In the genomic region with DNA sequence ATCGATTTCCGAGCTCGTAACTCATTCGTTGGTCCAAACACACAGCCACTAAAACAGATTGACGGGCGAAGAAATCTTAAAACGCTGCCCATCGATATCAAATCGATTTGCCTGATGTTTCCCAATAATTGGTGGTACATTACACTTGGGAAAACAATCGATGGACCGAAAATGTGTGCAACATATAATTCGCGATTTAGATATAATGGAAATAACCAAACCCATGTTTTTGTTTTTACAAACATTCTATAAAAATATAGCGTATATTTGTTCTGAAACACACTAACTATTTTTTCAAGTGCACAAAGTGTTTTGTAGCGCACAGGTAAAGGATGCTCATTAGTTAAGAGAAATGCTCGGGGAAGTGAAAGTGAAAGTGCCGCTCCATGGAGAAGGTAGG, we compare ENCODE assay signal across 1 fruit fly cellular context.
TF ChIP-seq lines count a peak whose summit lies in the region.

No protein-coding gene starts in this region.

TF ChIP-seq in whole organism, embryonic, 481 proteins besides CTCF, POLR2A, EP300 and RAD21 (continued from another document):
- TF ChIP-seq CG15011 (GFP tag; optimal IDR thresholded peaks at IDR 0.05; lab: Kevin White, UChicago) (no peak), unpg (GFP tag; optimal IDR thresholded peaks at IDR 0.05; lab: Kevin White, UChicago) (peak; percentile 18), CG11456 (GFP tag; IDR thresholded peaks at IDR 0.05; lab: Robert Waterston, UW) (no peak), otp (GFP tag; IDR thresholded peaks at IDR 0.05; lab: Robert Waterston, UW) (no peak), bsh (GFP tag; optimal IDR thresholded peaks at IDR 0.05; lab: Kevin White, UChicago) (peak in 1 of 2 experiments; percentile 53), dpn (GFP tag; optimal IDR thresholded peaks at IDR 0.05; lab: Kevin White, UChicago) (peak in 1 of 2 experiments; percentile 11), CG10959 (GFP tag; IDR thresholded peaks at IDR 0.05; lab: Robert Waterston, UW) (peak; percentile 73), Gsc (GFP tag; IDR thresholded peaks at IDR 0.05; lab: Robert Waterston, UW) (no peak), NC2β (GFP tag; optimal IDR thresholded peaks at IDR 0.05; lab: Kevin White, UChicago) (no peak), CG1832 (GFP tag; optimal IDR thresholded peaks at IDR 0.05; lab: Kevin White, UChicago) (no peak), CG1603 (tag; optimal IDR thresholded peaks at IDR 0.05; lab: Kevin White, UChicago) (peak; percentile 62), ro (GFP tag; IDR thresholded peaks at IDR 0.05; lab: Robert Waterston, UW) (peak; percentile 28; the same call in 1 of the 2 replicates), ato (GFP tag; IDR thresholded peaks at IDR 0.05; lab: Robert Waterston, UW; ENCODE audit: partially characterized antibody) (no peak), sens-2 (GFP tag; IDR thresholded peaks at IDR 0.05; lab: Robert Waterston, UW) (no peak), CG11723 (GFP tag; optimal IDR thresholded peaks at IDR 0.05; lab: Kevin White, UChicago) (no peak), CG1602 (GFP tag; optimal IDR thresholded peaks at IDR 0.05; lab: Kevin White, UChicago) (peak; percentile 16), CG18262 (tag; optimal IDR thresholded peaks at IDR 0.05; lab: Kevin White, UChicago) (peak; percentile 70), ewg (GFP tag; optimal IDR thresholded peaks at IDR 0.05; lab: Kevin White, UChicago) (no peak), CG7556 (GFP tag; optimal IDR thresholded peaks at IDR 0.05; lab: Kevin White, UChicago) (no peak), insv (GFP tag; optimal IDR thresholded peaks at IDR 0.05; lab: Kevin White, UChicago) (no peak), Dad (GFP tag; optimal IDR thresholded peaks at IDR 0.05; lab: Kevin White, UChicago) (no peak), E2f1 (GFP tag; IDR thresholded peaks at IDR 0.05; lab: Robert Waterston, UW) (no peak), CG11560 (tag; IDR thresholded peaks at IDR 0.05; lab: Robert Waterston, UW) (no peak), CG8089 (GFP tag; optimal IDR thresholded peaks at IDR 0.05; lab: Kevin White, UChicago) (peak; percentile 7), NFAT (GFP tag; IDR thresholded peaks at IDR 0.05; lab: Robert Waterston, UW) (no peak), HLH54F (GFP tag; optimal IDR thresholded peaks at IDR 0.05; lab: Kevin White, UChicago) (no peak), CG15073 (GFP tag; optimal IDR thresholded peaks at IDR 0.05; lab: Kevin White, UChicago) (no peak), nerfin-2 (GFP tag; IDR thresholded peaks at IDR 0.05; lab: Robert Waterston, UW; ENCODE audit: partially characterized antibody) (no peak), CG18476 (GFP tag; optimal IDR thresholded peaks at IDR 0.05; lab: Kevin White, UChicago) (no peak), Oli (tag; optimal IDR thresholded peaks at IDR 0.05; lab: Kevin White, UChicago) (peak; percentile 5), pum (GFP tag; optimal IDR thresholded peaks at IDR 0.05; lab: Kevin White, UChicago) (peak; percentile 18), Ssrp (tag; optimal IDR thresholded peaks at IDR 0.05; lab: Kevin White, UChicago) (peak; percentile 24), CG18599 (GFP tag; optimal IDR thresholded peaks at IDR 0.05; lab: Kevin White, UChicago) (no peak), CG10147 (GFP tag; optimal IDR thresholded peaks at IDR 0.05; lab: Kevin White, UChicago) (no peak), ATbp (GFP tag; optimal IDR thresholded peaks at IDR 0.05; lab: Kevin White, UChicago) (no peak), shn (GFP tag; optimal IDR thresholded peaks at IDR 0.05; lab: Kevin White, UChicago) (no peak), pnt (GFP tag; optimal IDR thresholded peaks at IDR 0.05; lab: Kevin White, UChicago) (no peak), al (GFP tag; IDR thresholded peaks at IDR 0.05; lab: Robert Waterston, UW) (no peak), CG3847 (GFP tag; IDR thresholded peaks at IDR 0.05; lab: Robert Waterston, UW) (no peak), fd96Cb (tag; optimal IDR thresholded peaks at IDR 0.05; lab: Kevin White, UChicago) (peak; percentile 35), CG12299 (tag; optimal IDR thresholded peaks at IDR 0.05; lab: Kevin White, UChicago) (no peak), sr (GFP tag; IDR thresholded peaks at IDR 0.05; lab: Robert Waterston, UW) (no peak), her (GFP tag; optimal IDR thresholded peaks at IDR 0.05; lab: Kevin White, UChicago) (no peak), vfl (GFP tag; optimal IDR thresholded peaks at IDR 0.05; lab: Kevin White, UChicago) (no peak), Hey (tag; optimal IDR thresholded peaks at IDR 0.05; lab: Kevin White, UChicago) (no peak), pb (GFP tag; optimal IDR thresholded peaks at IDR 0.05; lab: Kevin White, UChicago) (no peak), CG14860 (GFP tag; IDR thresholded peaks at IDR 0.05; lab: Robert Waterston, UW; ENCODE audit: partially characterized antibody) (no peak), twi (tag; optimal IDR thresholded peaks at IDR 0.05; lab: Kevin White, UChicago) (no peak), ara (GFP tag; IDR thresholded peaks at IDR 0.05; lab: Robert Waterston, UW) (peak; percentile 60), grau (tag; optimal IDR thresholded peaks at IDR 0.05; lab: Kevin White, UChicago) (peak; percentile 13), fru (optimal IDR thresholded peaks at IDR 0.05; lab: Kevin White, UChicago) (no peak), chif (GFP tag; optimal IDR thresholded peaks at IDR 0.05; lab: Kevin White, UChicago) (peak in 1 of 2 experiments; percentile 55), Elba2 (GFP tag; optimal IDR thresholded peaks at IDR 0.05; lab: Kevin White, UChicago) (peak; percentile 15), Tbp (GFP tag; optimal IDR thresholded peaks at IDR 0.05; lab: Kevin White, UChicago) (no peak), da (GFP tag; optimal IDR thresholded peaks at IDR 0.05; lab: Kevin White, UChicago) (no peak), dmrt99B (tag; optimal IDR thresholded peaks at IDR 0.05; lab: Kevin White, UChicago) (no peak), CG12104 (GFP tag; optimal IDR thresholded peaks at IDR 0.05; lab: Kevin White, UChicago) (no peak), oc (tag; optimal IDR thresholded peaks at IDR 0.05; lab: Kevin White, UChicago) (no peak), Myb (GFP tag; optimal IDR thresholded peaks at IDR 0.05; lab: Kevin White, UChicago) (no peak), br (optimal IDR thresholded peaks at IDR 0.05; lab: Kevin White, UChicago) (no peak), Trl (optimal IDR thresholded peaks at IDR 0.05; lab: Kevin White, UChicago) (no peak), Trl (GFP tag; optimal IDR thresholded peaks at IDR 0.05; lab: Kevin White, UChicago) (no peak), CG8944 (GFP tag; optimal IDR thresholded peaks at IDR 0.05; lab: Kevin White, UChicago) (no peak), slp2 (GFP tag; optimal IDR thresholded peaks at IDR 0.05; lab: Kevin White, UChicago) (no peak), unc-4 (GFP tag; IDR thresholded peaks at IDR 0.05; lab: Robert Waterston, UW; ENCODE audit: partially characterized antibody) (no peak), crp (GFP tag; optimal IDR thresholded peaks at IDR 0.05; lab: Kevin White, UChicago) (no peak), Hsf (GFP tag; optimal IDR thresholded peaks at IDR 0.05; lab: Kevin White, UChicago) (peak; percentile 37), CG8290 (GFP tag; optimal IDR thresholded peaks at IDR 0.05; lab: Kevin White, UChicago) (no peak), CG8290 (tag; optimal IDR thresholded peaks at IDR 0.05; lab: Kevin White, UChicago) (no peak), CG11247 (GFP tag; IDR thresholded peaks at IDR 0.05; lab: Robert Waterston, UW) (no peak), CG7839 (tag; optimal IDR thresholded peaks at IDR 0.05; lab: Kevin White, UChicago) (peak; percentile 23), Med (GFP tag; lab: Kevin White, UChicago) (peak; percentile 78), chm (GFP tag; IDR thresholded peaks at IDR 0.05; lab: Robert Waterston, UW) (no peak), CG10431 (GFP tag; optimal IDR thresholded peaks at IDR 0.05; lab: Kevin White, UChicago) (no peak), grn (GFP tag; optimal IDR thresholded peaks at IDR 0.05; lab: Kevin White, UChicago) (no peak), fd102C (GFP tag; optimal IDR thresholded peaks at IDR 0.05; lab: Kevin White, UChicago) (peak; percentile 73), CG3407 (GFP tag; optimal IDR thresholded peaks at IDR 0.05; lab: Kevin White, UChicago) (no peak), CG5953 (GFP tag; IDR thresholded peaks at IDR 0.05; lab: Robert Waterston, UW) (no peak), CG12659 (GFP tag; optimal IDR thresholded peaks at IDR 0.05; lab: Kevin White, UChicago) (no peak), CG10543 (GFP tag; optimal IDR thresholded peaks at IDR 0.05; lab: Kevin White, UChicago) (no peak), CG6175 (GFP tag; IDR thresholded peaks at IDR 0.05; lab: Robert Waterston, UW) (no peak), CG6272 (GFP tag; IDR thresholded peaks at IDR 0.05; lab: Robert Waterston, UW) (no peak), Antp (GFP tag; optimal IDR thresholded peaks at IDR 0.05; lab: Kevin White, UChicago) (no peak), Taf1 (GFP tag; IDR thresholded peaks at IDR 0.05; lab: Robert Waterston, UW) (no peak), pho (GFP tag; optimal IDR thresholded peaks at IDR 0.05; lab: Kevin White, UChicago) (no peak), CG3995 (GFP tag; optimal IDR thresholded peaks at IDR 0.05; lab: Kevin White, UChicago) (no peak), CG13775 (GFP tag; optimal IDR thresholded peaks at IDR 0.05; lab: Kevin White, UChicago) (peak; percentile 20), CG8388 (GFP tag; optimal IDR thresholded peaks at IDR 0.05; lab: Kevin White, UChicago) (peak; percentile 3), CG6854 (GFP tag; optimal IDR thresholded peaks at IDR 0.05; lab: Kevin White, UChicago) (no peak), CG6689 (GFP tag; IDR thresholded peaks at IDR 0.05; lab: Robert Waterston, UW) (peak; percentile 39), CG6791 (GFP tag; IDR thresholded peaks at IDR 0.05; lab: Robert Waterston, UW; ENCODE audit: partially characterized antibody) (no peak), CG2889 (GFP tag; IDR thresholded peaks at IDR 0.05; lab: Robert Waterston, UW) (no peak), Atf3 (GFP tag; optimal IDR thresholded peaks at IDR 0.05; lab: Kevin White, UChicago) (no peak), CG18011 (GFP tag; optimal IDR thresholded peaks at IDR 0.05; lab: Kevin White, UChicago) (no peak), maf-S (GFP tag; optimal IDR thresholded peaks at IDR 0.05; lab: Kevin White, UChicago) (no peak), CG1647 (GFP tag; optimal IDR thresholded peaks at IDR 0.05; lab: Kevin White, UChicago) (no peak), CG34224 (GFP tag; IDR thresholded peaks at IDR 0.05; lab: Robert Waterston, UW; ENCODE audit: partially characterized antibody) (no peak), kni (GFP tag; optimal IDR thresholded peaks at IDR 0.05; lab: Kevin White, UChicago) (no peak), lola (GFP tag; optimal IDR thresholded peaks at IDR 0.05; lab: Kevin White, UChicago) (peak in 1 of 3 experiments; percentile 68), CG17802 (tag; optimal IDR thresholded peaks at IDR 0.05; lab: Kevin White, UChicago) (no peak), CG4707 (GFP tag; optimal IDR thresholded peaks at IDR 0.05; lab: Kevin White, UChicago) (no peak), ken (GFP tag; IDR thresholded peaks at IDR 0.05; lab: Robert Waterston, UW) (no peak), Hr3 (GFP tag; optimal IDR thresholded peaks at IDR 0.05; lab: Kevin White, UChicago) (no peak), Six4 (GFP tag; optimal IDR thresholded peaks at IDR 0.05; lab: Kevin White, UChicago) (peak; percentile 6), D19B (GFP tag; optimal IDR thresholded peaks at IDR 0.05; lab: Kevin White, UChicago) (no peak), CG4404 (GFP tag; IDR thresholded peaks at IDR 0.05; lab: Robert Waterston, UW) (peak; percentile 70), CG13424 (tag; optimal IDR thresholded peaks at IDR 0.05; lab: Kevin White, UChicago) (no peak), CrebB (tag; optimal IDR thresholded peaks at IDR 0.05; lab: Kevin White, UChicago) (no peak), CG15696 (tag; optimal IDR thresholded peaks at IDR 0.05; lab: Kevin White, UChicago) (peak; percentile 82), CG2712 (tag; optimal IDR thresholded peaks at IDR 0.05; lab: Kevin White, UChicago) (peak; percentile 75), CG8765 (GFP tag; IDR thresholded peaks at IDR 0.05; lab: Robert Waterston, UW) (peak; percentile 57; the same call in 1 of the 2 replicates), CG3065 (GFP tag; optimal IDR thresholded peaks at IDR 0.05; lab: Kevin White, UChicago) (no peak), E2f2 (GFP tag; IDR thresholded peaks at IDR 0.05; lab: Robert Waterston, UW) (no peak), CG13894 (tag; optimal IDR thresholded peaks at IDR 0.05; lab: Kevin White, UChicago) (no peak), ase (GFP tag; IDR thresholded peaks at IDR 0.05; lab: Robert Waterston, UW) (no peak), nom (GFP tag; optimal IDR thresholded peaks at IDR 0.05; lab: Kevin White, UChicago) (no peak), CG13624 (GFP tag; optimal IDR thresholded peaks at IDR 0.05; lab: Kevin White, UChicago) (no peak), phol (tag; optimal IDR thresholded peaks at IDR 0.05; lab: Kevin White, UChicago) (peak; percentile 58), gro (GFP tag; optimal IDR thresholded peaks at IDR 0.05; lab: Kevin White, UChicago) (no peak), Side (GFP tag; optimal IDR thresholded peaks at IDR 0.05; lab: Kevin White, UChicago) (no peak), stc (GFP tag; IDR thresholded peaks at IDR 0.05; lab: Robert Waterston, UW) (no peak), CG11504 (tag; optimal IDR thresholded peaks at IDR 0.05; lab: Kevin White, UChicago) (no peak), CG4282 (GFP tag; optimal IDR thresholded peaks at IDR 0.05; lab: Kevin White, UChicago) (no peak), zen (tag; optimal IDR thresholded peaks at IDR 0.05; lab: Kevin White, UChicago) (peak; percentile 94), Ada2b (GFP tag; IDR thresholded peaks at IDR 0.05; lab: Robert Waterston, UW) (no peak), exex (tag; optimal IDR thresholded peaks at IDR 0.05; lab: Kevin White, UChicago) (no peak), Ravus (GFP tag; IDR thresholded peaks at IDR 0.05; lab: Robert Waterston, UW) (no peak), lov (optimal IDR thresholded peaks at IDR 0.05; lab: Kevin White, UChicago) (no peak), lov (GFP tag; IDR thresholded peaks at IDR 0.05; lab: Robert Waterston, UW) (0 out of 3 replicates have a peak, but pooled peaks have one; percentile 33), CG17385 (GFP tag; optimal IDR thresholded peaks at IDR 0.05; lab: Kevin White, UChicago) (no peak), CG6654 (GFP tag; optimal IDR thresholded peaks at IDR 0.05; lab: Kevin White, UChicago) (no peak), CG42726 (GFP tag; IDR thresholded peaks at IDR 0.05; lab: Robert Waterston, UW; ENCODE audit: partially characterized antibody) (no peak)
